Fruit fly (Drosophila melanogaster) whole organism, embryonic: ENCODE measurements around the gene Rcd2.

ENCODE experiments used
- Abd-B ChIP-seq: fragments of 200-800 bp; sonication (Bioruptor generic); optimal IDR thresholded peaks from 2 replicates; lab custom pipeline; 2018; ENCODE audit warnings: missing biosample characterization, mild to moderate bottlenecking, missing genetic modification characterization, moderate library complexity
- CG10565 ChIP-seq: fragments of 200-800 bp; sonication (Bioruptor generic); optimal IDR thresholded peaks from 3 replicates; lab custom pipeline; 2016; ENCODE audit warnings: missing biosample characterization, mild to moderate bottlenecking, missing genetic modification characterization
- CG11560 ChIP-seq: fragments of 200-800 bp; sonication (Bioruptor generic); IDR thresholded peaks from 3 replicates; pipeline ENCODE4 v1.3.6; 2022; ENCODE audit warnings: missing biosample characterization, missing genetic modification characterization
- CG12744 ChIP-seq: fragments of 200-800 bp; sonication (Bioruptor generic); optimal IDR thresholded peaks from 2 replicates; lab custom pipeline; 2016; ENCODE audit warnings: missing biosample characterization, missing genetic modification characterization
- CG14050 ChIP-seq: fragments of 200-800 bp; sonication (Bioruptor generic); IDR thresholded peaks from 3 replicates; pipeline ENCODE4 v1.3.6; 2022; ENCODE audit warnings: missing biosample characterization, missing genetic modification characterization
- CG14667 ChIP-seq: fragments of 200-800 bp; sonication (Bioruptor generic); IDR thresholded peaks from 2 replicates; pipeline ENCODE4 v1.3.6; 2022; ENCODE audit warnings: missing biosample characterization, missing genetic modification characterization
- CG16779 ChIP-seq: fragments of 200-800 bp; sonication (Bioruptor generic); IDR thresholded peaks from 2 replicates; pipeline ENCODE4 v1.3.6; 2022; ENCODE audit warnings: missing biosample characterization, missing genetic modification characterization
- CG16815 ChIP-seq: fragments of 200-800 bp; sonication (Bioruptor generic); optimal IDR thresholded peaks from 3 replicates; lab custom pipeline; 2017; ENCODE audit warnings: missing biosample characterization, mild to moderate bottlenecking, missing genetic modification characterization
- CG2120 ChIP-seq: fragments of 200-800 bp; sonication (Bioruptor generic); optimal IDR thresholded peaks from 3 replicates; lab custom pipeline; 2016; ENCODE audit warnings: missing biosample characterization, missing genetic modification characterization
- CG2889 ChIP-seq: fragments of 200-800 bp; sonication (Bioruptor generic); IDR thresholded peaks from 3 replicates; pipeline ENCODE4 v1.3.6; 2022; ENCODE audit warnings: missing biosample characterization, missing genetic modification characterization
- CG30431 ChIP-seq: fragments of 200-800 bp; sonication (Bioruptor generic); optimal IDR thresholded peaks from 2 replicates; lab custom pipeline; 2017; ENCODE audit warnings: missing biosample characterization, missing genetic modification characterization
- CG31365 ChIP-seq: fragments of 200-800 bp; sonication (Bioruptor generic); optimal IDR thresholded peaks from 2 replicates; lab custom pipeline; 2018; ENCODE audit warnings: missing biosample characterization, mild to moderate bottlenecking, missing genetic modification characterization
- CG31388 ChIP-seq: fragments of 200-800 bp; sonication (Bioruptor generic); optimal IDR thresholded peaks from 2 replicates; lab custom pipeline; 2016; ENCODE audit warnings: missing biosample characterization, missing genetic modification characterization
- CG3407 ChIP-seq: fragments of 200-800 bp; sonication (Bioruptor generic); optimal IDR thresholded peaks from 2 replicates; lab custom pipeline; 2018; ENCODE audit warnings: missing biosample characterization, mild to moderate bottlenecking, missing genetic modification characterization
- CG3726 ChIP-seq: fragments of 200-800 bp; sonication (Bioruptor generic); IDR thresholded peaks from 3 replicates; pipeline ENCODE4, ENCODE4 v1.3.6; 2022; ENCODE audit warnings: missing biosample characterization, missing genetic modification characterization
- CG4820 ChIP-seq: fragments of 200-800 bp; sonication (Bioruptor generic); optimal IDR thresholded peaks from 3 replicates; lab custom pipeline; 2016; ENCODE audit warnings: missing biosample characterization, missing genetic modification characterization
- CG4854 ChIP-seq: fragments of 200-800 bp; sonication (Bioruptor generic); optimal IDR thresholded peaks from 2 replicates; lab custom pipeline; 2016; ENCODE audit warnings: missing biosample characterization, missing genetic modification characterization, inconsistent platforms
- CG5180 ChIP-seq: fragments of 200-800 bp; sonication (Bioruptor generic); optimal IDR thresholded peaks from 3 replicates; lab custom pipeline; 2017; ENCODE audit warnings: missing biosample characterization, missing genetic modification characterization, mild to moderate bottlenecking, moderate library complexity, missing genetic modification reagents
- CG6813 ChIP-seq: fragments of 200-800 bp; sonication (Bioruptor generic); optimal IDR thresholded peaks from 2 replicates; lab custom pipeline; 2017; ENCODE audit warnings: missing biosample characterization, missing genetic modification characterization, mild to moderate bottlenecking, moderate library complexity, missing genetic modification reagents
- CG8388 ChIP-seq: fragments of 200-800 bp; sonication (Bioruptor generic); optimal IDR thresholded peaks from 2 replicates; lab custom pipeline; 2019; ENCODE audit warnings: missing biosample characterization, mild to moderate bottlenecking, missing genetic modification characterization, moderate library complexity
- Hmr ChIP-seq: fragments of 200-800 bp; sonication (Bioruptor generic); optimal IDR thresholded peaks from 3 replicates; lab custom pipeline; 2017; ENCODE audit warnings: mild to moderate bottlenecking, missing biosample characterization, missing genetic modification reagents, missing genetic modification characterization
- Hr39 ChIP-seq: fragments of >200 bp; optimal IDR thresholded peaks from 2 replicates; lab custom pipeline; 2017
- NK7.1 ChIP-seq: fragments of 200-800 bp; sonication (Bioruptor generic); optimal IDR thresholded peaks from 3 replicates; lab custom pipeline; 2016; ENCODE audit warnings: missing biosample characterization, missing genetic modification characterization
- Pdp1 ChIP-seq, 2 experiments: fragments of 200-800 bp; sonication (Bioruptor generic); optimal IDR thresholded peaks; 3 replicates each; lab custom pipeline; 2016; ENCODE audit warnings: missing biosample characterization in 2 of 2, missing genetic modification characterization in 2 of 2, mild to moderate bottlenecking in 1 of 2, moderate library complexity in 1 of 2
- Sry-δ ChIP-seq: fragments of 200-800 bp; sonication (Bioruptor generic); optimal IDR thresholded peaks from 2 replicates; lab custom pipeline; 2016; ENCODE audit warnings: missing biosample characterization, missing genetic modification characterization
- Ssrp ChIP-seq: fragments of 200-800 bp; sonication (Bioruptor generic); optimal IDR thresholded peaks from 2 replicates; lab custom pipeline; 2018; ENCODE audit warnings: missing biosample characterization, mild to moderate bottlenecking, missing genetic modification characterization, moderate library complexity
- Vsx1 ChIP-seq: fragments of 200-800 bp; sonication (Bioruptor generic); optimal IDR thresholded peaks from 2 replicates; lab custom pipeline; 2017; ENCODE audit warnings: missing biosample characterization, mild to moderate bottlenecking, missing genetic modification characterization, missing genetic modification reagents
- ara ChIP-seq: fragments of 200-800 bp; sonication (Bioruptor generic); IDR thresholded peaks from 2 replicates; pipeline ENCODE4 v1.3.6; 2022; ENCODE audit warnings: missing biosample characterization, missing genetic modification characterization
- ato ChIP-seq: fragments of 200-800 bp; sonication (Bioruptor generic); IDR thresholded peaks from 2 replicates; pipeline ENCODE4 v1.3.6; 2022; ENCODE audit warnings: missing biosample characterization, missing genetic modification characterization; ENCODE audit not compliant: partially characterized antibody
- bab2 ChIP-seq: fragments of 200-800 bp; sonication (Bioruptor generic); optimal IDR thresholded peaks from 2 replicates; lab custom pipeline; 2016; ENCODE audit warnings: missing biosample characterization, missing genetic modification characterization
- dimm ChIP-seq: fragments of 200-800 bp; sonication (Bioruptor generic); IDR thresholded peaks from 2 replicates; pipeline ENCODE4 v1.3.6; 2022; ENCODE audit warnings: missing biosample characterization, missing genetic modification characterization
- eve ChIP-seq, 2 experiments: fragments of >200 bp; optimal IDR thresholded peaks; 2 replicates each; lab custom pipeline; 2017; ENCODE audit warnings: missing biosample characterization in 2 of 2, missing genetic modification characterization in 2 of 2
- ewg ChIP-seq: fragments of 200-800 bp; sonication (Bioruptor generic); optimal IDR thresholded peaks from 3 replicates; lab custom pipeline; 2017; ENCODE audit warnings: mild to moderate bottlenecking, missing biosample characterization, missing genetic modification reagents, missing genetic modification characterization
- fd96Cb ChIP-seq: fragments of 200-800 bp; sonication (Bioruptor generic); optimal IDR thresholded peaks from 2 replicates; lab custom pipeline; 2018; ENCODE audit warnings: missing biosample characterization, mild to moderate bottlenecking, missing genetic modification characterization, moderate library complexity
- gsb-n ChIP-seq: fragments of 200-800 bp; sonication (Bioruptor generic); optimal IDR thresholded peaks from 3 replicates; lab custom pipeline; 2018; ENCODE audit warnings: missing biosample characterization, mild to moderate bottlenecking, missing genetic modification characterization
- nerfin-1 ChIP-seq: fragments of 200-800 bp; sonication (Bioruptor generic); optimal IDR thresholded peaks from 3 replicates; lab custom pipeline; 2019; ENCODE audit warnings: missing biosample characterization, mild to moderate bottlenecking, missing genetic modification characterization, moderate library complexity
- p53 ChIP-seq: fragments of 200-800 bp; sonication (Bioruptor generic); optimal IDR thresholded peaks from 2 replicates; lab custom pipeline; 2016; ENCODE audit warnings: missing biosample characterization, missing genetic modification characterization
- pan ChIP-seq, 4 experiments: fragments of >200 bp in 3 of 4; fragments of 200-800 bp in 1 of 4; sonication (Bioruptor generic) in 1 of 4; optimal IDR thresholded peaks in 3 of 4; IDR thresholded peaks in 1 of 4; 2 replicates each; pipeline versions ENCODE4 v1.3.6 to Lab custom; 2017 to 2022; ENCODE audit warnings: missing biosample characterization in 2 of 4, missing genetic modification characterization in 2 of 4, mixed read lengths in 1 of 4
- pnt ChIP-seq: fragments of 200-800 bp; sonication (Bioruptor generic); optimal IDR thresholded peaks from 3 replicates; lab custom pipeline; 2016; ENCODE audit warnings: missing biosample characterization, missing genetic modification characterization
- psq ChIP-seq: fragments of 200-800 bp; sonication (Bioruptor generic); optimal IDR thresholded peaks from 2 replicates; lab custom pipeline; 2017; ENCODE audit warnings: missing biosample characterization, missing genetic modification characterization
- run ChIP-seq: fragments of 200-800 bp; sonication (Bioruptor generic); optimal IDR thresholded peaks from 3 replicates; lab custom pipeline; 2018; ENCODE audit warnings: missing biosample characterization, mild to moderate bottlenecking, missing genetic modification characterization
- sisA ChIP-seq: fragments of 200-800 bp; sonication (Bioruptor generic); IDR thresholded peaks from 2 replicates; pipeline ENCODE4 v1.3.6; 2022; ENCODE audit warnings: missing biosample characterization, missing genetic modification characterization
- tap ChIP-seq: fragments of 200-800 bp; optimal IDR thresholded peaks from 3 replicates; lab custom pipeline; 2019; ENCODE audit warnings: missing biosample characterization, mild to moderate bottlenecking, missing genetic modification characterization, moderate library complexity
- toy ChIP-seq: fragments of 200-800 bp; sonication (Bioruptor generic); IDR thresholded peaks from 2 replicates; pipeline ENCODE4 v1.3.6; 2022; ENCODE audit warnings: missing biosample characterization, missing genetic modification characterization
- vnd ChIP-seq: fragments of 200-800 bp; sonication (Bioruptor generic); IDR thresholded peaks from 3 replicates; pipeline ENCODE4 v1.3.6; 2022; ENCODE audit warnings: missing biosample characterization, missing genetic modification characterization; ENCODE audit not compliant: partially characterized antibody
- vvl ChIP-seq: fragments of 200-800 bp; sonication (Bioruptor generic); IDR thresholded peaks from 2 replicates; pipeline ENCODE4 v1.3.6; 2022; ENCODE audit warnings: missing biosample characterization, missing genetic modification characterization
- wek ChIP-seq: fragments of 200-800 bp; sonication (Bioruptor generic); optimal IDR thresholded peaks from 3 replicates; lab custom pipeline; 2018; ENCODE audit warnings: missing biosample characterization, mild to moderate bottlenecking, missing genetic modification characterization, moderate library complexity
- zen ChIP-seq: fragments of 200-800 bp; sonication (Bioruptor generic); optimal IDR thresholded peaks from 3 replicates; lab custom pipeline; 2018; ENCODE audit warnings: missing biosample characterization, mild to moderate bottlenecking, missing genetic modification characterization, moderate library complexity

Rcd2 gene

DNA sequence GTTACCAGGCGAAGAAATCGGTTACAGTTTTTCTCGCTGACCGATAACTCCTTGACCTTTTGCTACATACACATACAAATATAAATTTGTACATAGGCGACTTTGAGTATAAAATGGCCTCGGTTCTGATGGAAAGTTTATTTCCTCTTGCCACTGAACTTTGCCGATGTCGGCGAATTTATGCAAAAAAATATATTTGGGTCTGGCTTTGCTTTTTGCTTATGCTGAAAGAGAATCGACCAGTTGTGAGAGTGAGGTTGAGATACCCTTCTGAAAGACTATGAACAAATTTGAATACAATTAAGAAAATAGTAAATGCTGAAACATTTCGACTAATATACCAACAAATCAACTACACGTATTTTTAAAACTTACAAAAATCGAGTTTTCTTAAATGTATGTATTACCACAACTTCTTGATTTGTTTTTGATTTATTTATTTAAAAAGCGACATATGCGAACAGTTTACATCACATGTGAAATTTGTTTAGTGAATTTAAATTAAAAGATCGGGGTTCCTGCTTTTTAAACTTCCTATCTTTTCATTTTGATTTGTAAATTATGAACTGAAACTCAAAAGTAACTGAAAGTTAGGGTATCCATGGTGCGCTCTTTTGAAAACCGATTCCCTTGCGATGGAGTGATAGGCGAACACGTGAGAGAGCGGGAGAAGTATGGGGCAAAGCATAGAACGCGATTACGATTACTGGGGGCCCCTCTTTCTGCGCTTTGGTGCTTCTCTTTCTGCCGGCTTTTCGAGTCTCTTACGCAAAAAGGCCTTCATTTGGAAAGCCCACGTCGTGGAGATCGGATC lies 30.9 kb downstream of the Rcd2 start (continued):
- TF ChIP-seq vvl (no peak; the same call in 1 of the 2 replicates), CG31365 (tag; lab: Kevin White, UChicago) (no peak), CG5180 (GFP tag; lab: Kevin White, UChicago) (peak; percentile 56), CG14667 (GFP tag; lab: Robert Waterston, UW) (no peak), pnt (GFP tag; lab: Kevin White, UChicago) (peak; percentile 48), CG16779 (GFP tag; lab: Robert Waterston, UW) (no peak), zen (peak; percentile 25), nerfin-1 (peak; percentile 66), Ssrp (tag; lab: Kevin White, UChicago) (peak; percentile 71), Vsx1 (peak; percentile 58), CG6813 (GFP tag; lab: Kevin White, UChicago) (peak; percentile 51), CG31388 (GFP tag; lab: Kevin White, UChicago) (no peak), run (tag; lab: Kevin White, UChicago) (peak; percentile 27), vnd (GFP tag; lab: Robert Waterston, UW) (no peak), sisA (no peak; the same call in 1 of the 2 replicates), CG8388 (GFP tag; lab: Kevin White, UChicago) (peak; percentile 66), Sry-δ (peak; percentile 39), CG12744 (peak; percentile 59), CG14050 (peak; percentile 26; the same call in 1 of the 3 replicates), CG2889 (no peak), ewg (GFP tag; lab: Kevin White, UChicago) (peak; percentile 57), CG30431 (GFP tag; lab: Kevin White, UChicago) (peak; percentile 62), ato (GFP tag; lab: Robert Waterston, UW) (no peak), CG2120 (GFP tag; lab: Kevin White, UChicago) (peak; percentile 90), NK7.1 (GFP tag; lab: Kevin White, UChicago) (peak; percentile 41), Hr39 (lab: Kevin White, UChicago) (no peak), CG4854 (GFP tag; lab: Kevin White, UChicago) (peak; percentile 47), eve (GFP tag; optimal IDR thresholded peaks at IDR 0.05; lab: Kevin White, UChicago) (peak in 1 of 2 experiments; percentile 87), pan (optimal IDR thresholded peaks at IDR 0.05; lab: Kevin White, UChicago) (no peak), pan (GFP tag; optimal IDR thresholded peaks at IDR 0.05 in 1 of 2, IDR thresholded peaks at IDR 0.05 in 1 of 2) (peak in 1 of 2 experiments; percentile 11), CG3407 (GFP tag; lab: Kevin White, UChicago) (peak; percentile 55), CG11560 (tag; lab: Robert Waterston, UW) (no peak), ara (GFP tag; lab: Robert Waterston, UW) (0 out of 2 replicates have a peak, but pooled peaks have one; percentile 11), Hmr (GFP tag; lab: Kevin White, UChicago) (peak; percentile 88), gsb-n (peak; percentile 40), Pdp1 (GFP tag; optimal IDR thresholded peaks at IDR 0.05; lab: Kevin White, UChicago) (peak; percentile 66 to 89), CG4820 (GFP tag; lab: Kevin White, UChicago) (peak; percentile 70), CG10565 (GFP tag; lab: Kevin White, UChicago) (no peak), fd96Cb (peak; percentile 64), Abd-B (GFP tag; lab: Kevin White, UChicago) (peak; percentile 64), psq (GFP tag; lab: Kevin White, UChicago) (peak; percentile 74), tap (peak; percentile 39), wek (GFP tag; lab: Kevin White, UChicago) (no peak), p53 (peak; percentile 9), bab2 (GFP tag; lab: Kevin White, UChicago) (peak; percentile 76), toy (no peak), CG3726 (no peak), dimm (GFP tag; lab: Robert Waterston, UW) (no peak), CG16815 (GFP tag; lab: Kevin White, UChicago) (peak; percentile 80)
